Worm (Caenorhabditis elegans) whole organism, L4/young adult: ENCODE data around the gene M79.2.

Source experiments
- W03F9.2 ChIP-seq: fragments of 150-350 bp; optimal IDR thresholded peaks from 2 replicates; lab custom pipeline; 2014; ENCODE audit warnings: missing biosample characterization, missing genetic modification characterization
- dao-5 ChIP-seq: sonication (generic microtip); optimal IDR thresholded peaks from 2 replicates; lab custom pipeline; 2016; ENCODE audit warnings: missing genotype, missing genetic modification characterization, moderate library complexity, missing compliant biosample characterization
- him-1 ChIP-seq: sonication (generic microtip); optimal IDR thresholded peaks from 2 replicates; lab custom pipeline; 2016; ENCODE audit warnings: missing genotype, missing genetic modification reagents, missing genetic modification characterization, missing compliant biosample characterization

DNA sequence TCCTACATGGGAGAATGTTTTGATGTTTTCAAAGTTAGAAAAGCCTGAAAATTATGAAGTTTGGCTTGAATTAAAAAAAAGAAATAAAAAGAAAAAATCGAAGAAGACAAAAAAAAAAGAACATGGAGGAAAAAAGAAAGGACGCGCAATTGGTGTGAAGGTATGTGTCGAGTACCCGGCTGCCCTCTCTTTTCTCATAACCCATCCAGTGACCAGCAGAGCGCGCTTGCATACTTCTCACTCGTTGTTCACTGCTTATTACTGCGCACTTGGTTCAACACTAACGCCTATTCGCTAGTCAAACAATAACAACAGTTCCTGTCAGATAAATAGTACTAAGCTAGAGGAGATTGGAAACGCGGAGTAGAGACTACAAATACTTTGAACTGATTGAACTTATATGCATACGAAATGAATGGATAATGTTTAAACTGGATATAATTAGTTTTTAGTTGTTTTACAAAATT lies 4.4 kb downstream of the M79.2 start, which contains the start of gene abl-1:
- no peak for TF ChIP-seq dao-5
- no peak for TF ChIP-seq W03F9.2 (tag; lab: Kevin White, UChicago)
- TF ChIP-seq him-1 (tag; lab: Kevin White, UChicago) = no peak
